Fruit fly (Drosophila melanogaster): ENCODE results near the gene nAChRalpha3.

- TF ChIP-seq Rel (GFP tag; optimal IDR thresholded peaks at IDR 0.05) (no peak), Rel (tag; optimal IDR thresholded peaks at IDR 0.05) (no peak), ey (GFP tag; optimal IDR thresholded peaks at IDR 0.05) (no peak), lola (GFP tag; optimal IDR thresholded peaks at IDR 0.05) (no peak), fru (GFP tag; optimal IDR thresholded peaks at IDR 0.05) (no peak), Hr78 (GFP tag; optimal IDR thresholded peaks at IDR 0.05) (no peak), psq (GFP tag; optimal IDR thresholded peaks at IDR 0.05) (no peak), foxo (GFP tag; optimal IDR thresholded peaks at IDR 0.05) (no peak), brk (GFP tag; optimal IDR thresholded peaks at IDR 0.05) (no peak), Myc (optimal IDR thresholded peaks at IDR 0.05) (no peak), sv (GFP tag; optimal IDR thresholded peaks at IDR 0.05) (no peak), sage (GFP tag; optimal IDR thresholded peaks at IDR 0.05) (no peak)
Observed at dm6 chrX:8412197-8413160, 45.5 kb upstream of the nAChRalpha3 start.

Measured in whole organism, wandering third instar larva.